Fruit fly (Drosophila melanogaster): ENCODE data around the gene Syx17.

DNA sequence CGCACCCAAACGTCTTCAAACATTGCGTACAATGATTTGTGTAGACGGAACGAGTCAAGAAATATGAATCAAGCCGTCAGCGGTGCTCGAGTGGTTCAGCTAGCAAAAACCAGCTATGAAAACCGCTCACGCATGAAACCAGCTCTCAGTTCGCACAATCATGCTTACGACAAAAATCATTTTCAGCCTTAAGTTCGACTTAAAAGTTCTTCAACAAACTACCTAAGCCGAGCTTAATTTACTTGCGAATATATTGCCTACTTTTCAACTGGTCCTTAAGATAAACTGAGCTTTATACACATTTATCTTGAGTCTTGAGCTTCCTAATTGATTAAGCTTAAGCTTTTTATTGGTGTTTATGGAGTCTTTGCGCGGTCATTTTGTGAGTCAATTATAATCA is 36.9 kb downstream of the Syx17 start:
- no peak for TF ChIP-seq CG17806 (tag; optimal IDR thresholded peaks at IDR 0.05)
- no peak for TF ChIP-seq gl (tag; optimal IDR thresholded peaks at IDR 0.05)
- TF ChIP-seq CG10348 (GFP tag; IDR thresholded peaks at IDR 0.05): no peak
- no peak for TF ChIP-seq D1 (tag; optimal IDR thresholded peaks at IDR 0.05)
- TF ChIP-seq CG8301 (tag; optimal IDR thresholded peaks at IDR 0.05): no peak
- TF ChIP-seq CG15710 (tag; optimal IDR thresholded peaks at IDR 0.05): no peak
- TF ChIP-seq CG4496 (GFP tag; IDR thresholded peaks at IDR 0.05): no peak
- TF ChIP-seq CG13204 (GFP tag; optimal IDR thresholded peaks at IDR 0.05): no peak
- TF ChIP-seq Pif1A (GFP tag; optimal IDR thresholded peaks at IDR 0.05): no peak
- no peak for TF ChIP-seq CG14655 (GFP tag; optimal IDR thresholded peaks at IDR 0.05)
- TF ChIP-seq CG9948 (tag; optimal IDR thresholded peaks at IDR 0.05): no peak

Data from whole organism, pupa.